Fruit fly (Drosophila melanogaster): ENCODE measurements around the gene CG3078.

DNA sequence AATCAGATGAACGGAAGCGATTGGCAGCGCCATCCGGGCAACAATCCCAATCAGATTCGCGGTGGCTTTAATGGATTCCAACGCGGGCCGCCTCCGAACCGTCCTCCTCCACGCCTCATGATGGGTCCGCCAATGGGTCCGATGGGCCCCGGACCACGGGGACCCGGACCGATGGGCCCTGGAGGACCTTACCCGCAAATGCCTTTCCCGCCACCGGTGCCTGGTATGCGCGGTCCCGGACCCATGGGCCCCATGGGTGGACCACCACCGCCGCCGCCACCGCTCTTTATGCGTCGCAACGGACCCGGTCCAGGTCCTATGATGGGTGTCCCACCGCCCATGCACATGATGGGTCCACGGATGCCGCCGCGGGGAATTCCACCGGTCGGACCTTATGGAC is 16.8 kb downstream of the CG3078 start:
- no peak for TF ChIP-seq pan (optimal IDR thresholded peaks at IDR 0.05)
- no peak for TF ChIP-seq usp (GFP tag; optimal IDR thresholded peaks at IDR 0.05)
- TF ChIP-seq CG8478 (optimal IDR thresholded peaks at IDR 0.05), result no peak
- TF ChIP-seq Dll (optimal IDR thresholded peaks at IDR 0.05), result no peak
- TF ChIP-seq psq (optimal IDR thresholded peaks at IDR 0.05), result no peak
- no peak for TF ChIP-seq EcR (GFP tag; optimal IDR thresholded peaks at IDR 0.05)

Data from whole organism.